Worm (Caenorhabditis elegans): ENCODE measurements around the gene Y4C6B.4.
"Not testable (repeated sequence)": the region's sequence is repeated elsewhere in the genome, so short reads cannot be mapped to it uniquely, and the experiment has no call there.

DNA sequence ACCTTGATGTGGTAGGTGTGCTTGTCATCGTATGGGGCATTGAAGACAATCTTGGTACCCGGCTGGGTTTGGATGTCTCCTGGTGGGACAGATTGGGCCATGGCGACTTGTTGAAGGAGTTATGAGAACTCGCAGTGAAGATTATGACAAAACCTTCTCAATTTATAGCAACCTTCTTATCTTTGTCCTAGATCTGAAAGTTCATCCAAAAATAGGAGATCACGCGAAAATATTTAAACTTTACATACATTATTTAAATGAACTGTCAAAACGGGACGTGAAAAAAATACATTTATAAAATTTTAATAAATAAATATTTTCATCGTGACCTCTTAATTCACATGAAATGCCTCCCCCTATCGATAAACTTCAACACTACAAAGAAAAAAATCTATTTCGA lies 13.2 kb upstream of the Y4C6B.4 start, which contains the start of the genes msp-59 and ZK354.2:
- not testable (repeated sequence) for TF ChIP-seq flt-1 (GFP tag; IDR thresholded peaks at IDR 0.05); ztf-29 (GFP tag; IDR thresholded peaks at IDR 0.05); T22C8.4 (GFP tag; IDR thresholded peaks at IDR 0.05); ref-1 (GFP tag; conservative IDR thresholded peaks at IDR 0.05); ztf-23 (GFP tag; IDR thresholded peaks at IDR 0.05); med-1 (GFP tag; optimal IDR thresholded peaks at IDR 0.05; ENCODE audit: insufficient read depth); klf-2 (GFP tag; conservative IDR thresholded peaks at IDR 0.05)

All from whole organism, midembryonic.